Worm (Caenorhabditis elegans) whole organism, mixed stage, embryonic: ENCODE data around the gene C28F5.1.

ENCODE experiments used
- bed-3 ChIP-seq: fragments of 200-800 bp; sonication (Bioruptor generic); optimal IDR thresholded peaks from 3 replicates; lab custom pipeline; 2018; ENCODE audit warnings: mild to moderate bottlenecking, missing genetic modification characterization, moderate library complexity, missing compliant biosample characterization
- ceh-83 ChIP-seq: fragments of 200-800 bp; sonication (Bioruptor generic); optimal IDR thresholded peaks from 2 replicates; lab custom pipeline; 2018; ENCODE audit warnings: mild to moderate bottlenecking, missing genetic modification characterization, missing compliant biosample characterization
- nhr-237 ChIP-seq: fragments of 150-350 bp; optimal IDR thresholded peaks from 2 replicates; lab custom pipeline; 2014; ENCODE audit warnings: missing biosample characterization, missing genetic modification characterization
- snpc-4 ChIP-seq: fragments of 150-350 bp; optimal IDR thresholded peaks from 2 replicates; lab custom pipeline; 2014; ENCODE audit warnings: missing biosample characterization, missing genetic modification characterization
- ztf-11 ChIP-seq: fragments of 150-350 bp; optimal IDR thresholded peaks from 2 replicates; lab custom pipeline; 2014; ENCODE audit warnings: missing biosample characterization, missing genetic modification characterization

ce11 chrII:7493599-7493998 is 11.5 kb upstream of the C28F5.1 start, which contains the start of gene nas-23:
- TF ChIP-seq bed-3 (GFP tag; lab: Kevin White, UChicago) (no peak), ztf-11 (tag; lab: Kevin White, UChicago) (no peak), snpc-4 (tag; lab: Kevin White, UChicago) (no peak), ceh-83 (GFP tag; lab: Kevin White, UChicago) (no peak), nhr-237 (no peak)
